Fruit fly (Drosophila melanogaster) whole organism, adult: ENCODE measurements around the gene Mal-B1.

Experiments used
- CG11617 ChIP-seq: fragments of 200-800 bp; sonication (Bioruptor generic); optimal IDR thresholded peaks from 2 replicates; lab custom pipeline; 2017; ENCODE audit warnings: mild to moderate bottlenecking, missing biosample characterization, missing genetic modification reagents, missing genetic modification characterization
- CG12768 ChIP-seq: fragments of 200-800 bp; sonication (Bioruptor generic); optimal IDR thresholded peaks from 2 replicates; lab custom pipeline; 2017; ENCODE audit warnings: missing biosample characterization, missing genetic modification characterization, mild to moderate bottlenecking, moderate library complexity, missing genetic modification reagents
- CG14711 ChIP-seq: fragments of 200-800 bp; sonication (Bioruptor generic); optimal IDR thresholded peaks from 2 replicates; lab custom pipeline; 2018; ENCODE audit warnings: missing biosample characterization, mild to moderate bottlenecking, missing genetic modification characterization, moderate library complexity
- CG1620 ChIP-seq: fragments of 200-800 bp; sonication (Bioruptor generic); optimal IDR thresholded peaks from 2 replicates; lab custom pipeline; 2016; ENCODE audit warnings: missing biosample characterization, missing genetic modification characterization
- CG33017 ChIP-seq: fragments of 200-800 bp; sonication (Bioruptor generic); optimal IDR thresholded peaks from 2 replicates; lab custom pipeline; 2018; ENCODE audit warnings: missing biosample characterization, mild to moderate bottlenecking, missing genetic modification characterization, moderate library complexity
- CG5204 ChIP-seq: fragments of 200-800 bp; sonication (Bioruptor generic); optimal IDR thresholded peaks from 2 replicates; lab custom pipeline; 2016; ENCODE audit warnings: missing biosample characterization, missing genetic modification characterization
- CG7045 ChIP-seq: fragments of 200-800 bp; sonication (Bioruptor generic); optimal IDR thresholded peaks from 2 replicates; lab custom pipeline; 2017; ENCODE audit warnings: missing biosample characterization, mild to moderate bottlenecking, missing genetic modification characterization
- CG7101 ChIP-seq: fragments of 200-800 bp; sonication (Bioruptor generic); optimal IDR thresholded peaks from 2 replicates; lab custom pipeline; 2018; ENCODE audit warnings: missing biosample characterization, mild to moderate bottlenecking, missing genetic modification characterization, moderate library complexity
- Clk ChIP-seq: fragments of 200-800 bp; sonication (Bioruptor generic); optimal IDR thresholded peaks from 2 replicates; lab custom pipeline; 2017; ENCODE audit warnings: missing biosample characterization, missing genetic modification characterization
- Crg-1 ChIP-seq: fragments of 200-800 bp; sonication (Bioruptor generic); optimal IDR thresholded peaks from 2 replicates; lab custom pipeline; 2016; ENCODE audit warnings: missing biosample characterization, missing genetic modification characterization
- Hr96 ChIP-seq: fragments of 200-800 bp; sonication (Bioruptor generic); optimal IDR thresholded peaks from 2 replicates; lab custom pipeline; 2016; ENCODE audit warnings: missing biosample characterization, missing genetic modification characterization
- Mnt ChIP-seq: fragments of 200-800 bp; sonication (Bioruptor generic); optimal IDR thresholded peaks from 2 replicates; lab custom pipeline; 2016; ENCODE audit warnings: missing biosample characterization, mild to moderate bottlenecking, missing genetic modification characterization
- bab1 ChIP-seq: fragments of 200-800 bp; sonication (Bioruptor generic); optimal IDR thresholded peaks from 3 replicates; lab custom pipeline; 2019; ENCODE audit warnings: missing biosample characterization, mild to moderate bottlenecking, missing genetic modification characterization, moderate library complexity
- cic ChIP-seq: fragments of 200-800 bp; sonication (Bioruptor generic); optimal IDR thresholded peaks from 2 replicates; lab custom pipeline; 2017; ENCODE audit warnings: missing biosample characterization, mild to moderate bottlenecking, missing genetic modification characterization, moderate library complexity
- cnc ChIP-seq, 2 experiments: fragments of >200 bp; optimal IDR thresholded peaks; 2 replicates each; lab custom pipeline; 2017
- kay ChIP-seq: fragments of 200-800 bp; sonication (Bioruptor generic); peaks from one replicate; lab custom pipeline; 2016; ENCODE audit warnings: missing biosample characterization, missing genetic modification characterization, borderline replicate concordance
- ovo ChIP-seq: fragments of 200-800 bp; sonication (Bioruptor generic); optimal IDR thresholded peaks from 2 replicates; lab custom pipeline; 2016; ENCODE audit warnings: missing biosample characterization, missing genetic modification characterization
- pad ChIP-seq: fragments of 200-800 bp; sonication (Bioruptor generic); optimal IDR thresholded peaks from 3 replicates; lab custom pipeline; 2017; ENCODE audit warnings: missing biosample characterization, missing genetic modification characterization, mild to moderate bottlenecking, moderate library complexity, missing genetic modification reagents
- tj ChIP-seq: fragments of 200-800 bp; sonication (Bioruptor generic); optimal IDR thresholded peaks from 3 replicates; lab custom pipeline; 2017; ENCODE audit warnings: missing biosample characterization, mild to moderate bottlenecking, missing genetic modification characterization, moderate library complexity
- toe ChIP-seq: fragments of 200-800 bp; sonication (Bioruptor generic); optimal IDR thresholded peaks from 2 replicates; lab custom pipeline; 2016; ENCODE audit warnings: missing biosample characterization, missing genetic modification characterization

Mal-B1 gene

DNA sequence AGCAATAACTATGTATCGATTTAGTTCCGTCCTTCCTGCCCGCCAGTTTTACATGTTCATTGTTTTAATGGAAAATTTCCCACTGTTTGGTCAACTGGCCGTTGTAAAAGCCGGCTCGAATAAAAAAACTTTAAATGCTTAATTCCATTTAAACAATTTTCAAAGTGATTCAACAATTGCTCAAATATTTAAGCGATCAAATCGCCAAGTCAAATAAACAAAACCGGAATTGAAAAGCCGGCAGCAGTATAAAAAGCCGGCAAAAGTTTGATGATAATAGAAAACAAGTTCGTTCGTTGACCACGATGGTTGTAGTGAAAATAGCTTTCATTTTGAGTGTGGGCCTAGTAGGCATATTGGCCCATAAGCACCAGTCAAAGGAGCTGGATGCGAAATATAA is at the start of gene Mal-B1:
TSS of gene Mal-B1 (plus strand) at position 301 of the 400 bp plus-strand sequence.
- TF ChIP-seq CG33017 (tag; lab: Kevin White, UChicago) = no peak
- no peak for TF ChIP-seq pad (GFP tag; lab: Kevin White, UChicago)
- no peak for TF ChIP-seq cnc (optimal IDR thresholded peaks at IDR 0.05; lab: Kevin White, UChicago)
- TF ChIP-seq CG1620 (GFP tag; lab: Kevin White, UChicago) = no peak
- no peak for TF ChIP-seq Mnt (GFP tag; lab: Kevin White, UChicago)
- no peak for TF ChIP-seq CG5204 (GFP tag; lab: Kevin White, UChicago)
- no peak for TF ChIP-seq bab1
- no peak for TF ChIP-seq Crg-1 (GFP tag; lab: Kevin White, UChicago)

DNA sequence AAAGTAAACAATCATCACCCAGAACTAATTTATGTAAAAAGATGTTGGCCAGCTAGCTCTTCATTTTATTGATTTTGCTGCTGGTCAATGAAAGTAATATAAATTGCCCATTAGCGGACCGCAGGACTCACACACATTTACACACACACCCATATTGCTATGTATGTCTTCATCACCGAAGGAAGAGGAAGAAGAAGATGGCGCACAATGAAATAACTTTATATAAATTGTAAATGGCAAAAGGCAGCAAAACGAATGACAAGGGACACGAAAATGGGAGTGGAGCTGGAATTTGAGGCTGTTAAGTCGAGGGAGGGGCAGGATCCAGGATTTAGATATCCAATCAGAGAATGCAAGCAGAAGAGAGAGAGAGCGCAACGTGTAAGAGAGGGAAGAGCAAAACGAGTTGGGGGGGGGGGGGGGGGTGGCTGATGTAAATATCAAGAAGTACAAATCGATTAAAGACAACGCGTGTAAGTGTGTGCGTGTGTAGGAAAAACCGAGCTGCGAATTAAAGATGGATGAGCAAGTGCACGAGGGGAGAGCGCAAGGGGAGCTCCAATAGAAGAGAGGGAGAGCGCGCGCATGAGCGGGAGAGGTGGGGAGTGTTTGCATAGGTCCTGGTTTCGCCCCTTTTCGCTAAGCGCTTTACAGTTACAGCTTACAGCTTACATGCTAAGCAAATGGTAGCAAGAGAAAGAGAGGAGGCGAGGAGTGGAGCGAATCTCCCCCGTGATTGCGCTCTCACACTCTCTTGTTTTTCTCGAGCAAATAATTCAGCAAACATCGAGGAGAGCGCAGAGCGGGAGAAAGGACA is 42.6 kb upstream of the Mal-B1 start:
- TF ChIP-seq Clk (GFP tag; lab: Kevin White, UChicago) (no peak), pad (GFP tag; lab: Kevin White, UChicago) (peak; percentile 93)

DNA sequence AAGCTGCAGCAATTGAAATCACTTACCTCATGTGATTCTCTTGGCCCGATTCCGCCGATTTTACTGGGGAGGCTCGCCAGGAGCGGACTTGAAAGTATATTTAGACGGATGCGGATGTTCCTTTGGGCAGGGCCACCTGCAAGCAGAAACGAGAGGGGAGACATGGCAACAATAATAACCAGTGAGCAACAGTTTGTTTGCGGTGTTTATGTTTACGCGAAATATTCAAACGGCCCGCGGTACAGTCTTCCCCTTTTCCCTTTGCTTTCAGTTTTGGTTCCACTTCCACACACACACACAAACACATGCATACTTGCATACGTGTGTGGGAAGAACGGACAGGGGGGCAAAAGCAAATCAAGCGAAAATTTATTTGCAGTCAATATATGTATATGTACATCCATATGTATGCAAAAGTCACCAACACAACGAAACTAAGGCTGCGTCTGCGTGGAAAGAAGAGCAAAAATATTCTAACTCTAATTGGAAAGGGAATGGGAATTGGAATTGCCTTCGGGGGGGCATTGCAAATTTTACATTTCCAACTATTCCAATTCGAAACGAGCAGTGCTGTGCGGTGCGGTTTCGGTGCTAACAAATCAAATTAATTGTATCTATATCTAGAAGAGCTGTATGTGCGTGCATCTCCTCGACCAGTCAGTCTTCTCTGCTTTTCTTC is 40.9 kb upstream of the Mal-B1 start:
- TF ChIP-seq Clk (GFP tag; lab: Kevin White, UChicago) (peak; percentile 14), cic (GFP tag; lab: Kevin White, UChicago) (no peak), cnc (optimal IDR thresholded peaks at IDR 0.05; lab: Kevin White, UChicago) (no peak), CG5204 (GFP tag; lab: Kevin White, UChicago) (peak; percentile 38), Mnt (GFP tag; lab: Kevin White, UChicago) (no peak), CG7101 (tag; lab: Kevin White, UChicago) (no peak), CG7045 (no peak), bab1 (no peak), tj (GFP tag; lab: Kevin White, UChicago) (no peak), pad (GFP tag; lab: Kevin White, UChicago) (peak; percentile 81), toe (no peak), Hr96 (GFP tag; lab: Kevin White, UChicago) (no peak), ovo (GFP tag; lab: Kevin White, UChicago) (no peak), CG14711 (tag; lab: Kevin White, UChicago) (no peak), Crg-1 (GFP tag; lab: Kevin White, UChicago) (no peak), kay (no peak)

DNA sequence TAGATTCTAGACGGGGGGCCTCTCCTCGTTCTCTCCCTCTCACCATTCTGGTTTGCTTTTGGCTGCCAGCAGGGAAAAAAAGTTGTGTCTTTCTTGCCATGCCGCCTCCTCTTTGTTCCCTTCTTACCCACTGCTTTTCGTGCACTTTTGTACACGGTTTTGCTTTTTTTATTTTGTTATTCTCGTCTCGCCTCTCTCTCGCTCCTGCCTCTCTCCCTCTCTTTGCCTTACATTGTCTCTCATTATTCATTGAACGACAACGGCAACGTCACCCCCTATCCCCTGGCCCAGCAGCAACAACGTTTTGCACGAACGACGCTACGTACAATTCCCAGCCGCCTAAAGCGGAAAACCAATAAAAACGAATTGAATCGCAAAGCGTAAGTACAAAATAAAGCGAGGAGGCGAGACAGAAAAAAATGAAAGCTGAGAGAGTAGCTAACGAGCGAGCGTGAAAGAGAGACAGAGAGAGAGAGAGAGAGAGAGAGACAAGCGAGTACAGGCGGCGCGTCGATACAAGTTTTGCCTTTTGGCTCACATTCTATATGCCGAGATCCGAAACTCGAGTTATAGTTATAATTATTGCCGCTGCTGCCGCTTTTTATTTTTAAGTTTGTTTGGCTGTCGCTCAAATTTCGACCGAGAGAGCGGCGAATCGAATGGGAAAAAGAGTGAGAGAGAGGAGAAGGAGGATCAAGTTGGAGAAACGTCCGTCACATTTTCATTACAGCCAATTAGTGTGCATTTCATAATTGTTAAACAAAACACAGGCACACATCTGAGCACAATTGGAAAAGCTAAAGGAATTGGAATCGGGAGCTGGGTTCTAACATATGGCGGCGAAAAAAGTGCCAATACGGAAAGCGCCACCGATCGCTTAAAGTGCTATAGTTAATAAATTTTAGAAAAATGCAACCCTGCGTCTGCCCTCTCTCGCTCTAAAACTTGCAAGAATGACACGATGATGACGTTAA is 40.0 kb upstream of the Mal-B1 start:
- TF ChIP-seq CG12768 = peak; percentile 84
- peak; percentile 30 for TF ChIP-seq CG7101 (tag; lab: Kevin White, UChicago)
- TF ChIP-seq tj (GFP tag; lab: Kevin White, UChicago) = peak; percentile 54
- TF ChIP-seq cic (GFP tag; lab: Kevin White, UChicago) = peak; percentile 93
- peak; percentile 17 for TF ChIP-seq pad (GFP tag; lab: Kevin White, UChicago)
- TF ChIP-seq CG5204 (GFP tag; lab: Kevin White, UChicago) = no peak
- no peak for TF ChIP-seq kay
- TF ChIP-seq CG14711 (tag; lab: Kevin White, UChicago) = peak; percentile 28
- TF ChIP-seq Mnt (GFP tag; lab: Kevin White, UChicago) = peak; percentile 78
- peak; percentile 41 for TF ChIP-seq bab1
- TF ChIP-seq CG7045 = peak; percentile 55
- TF ChIP-seq toe = peak; percentile 23
- peak; percentile 9 for TF ChIP-seq CG11617 (GFP tag; lab: Kevin White, UChicago)
- no peak for TF ChIP-seq ovo (GFP tag; lab: Kevin White, UChicago)
- no peak for TF ChIP-seq cnc (optimal IDR thresholded peaks at IDR 0.05; lab: Kevin White, UChicago)
- no peak for TF ChIP-seq Crg-1 (GFP tag; lab: Kevin White, UChicago)
- peak; percentile 66 for TF ChIP-seq Hr96 (GFP tag; lab: Kevin White, UChicago)
- TF ChIP-seq CG33017 (tag; lab: Kevin White, UChicago) = peak; percentile 69
- TF ChIP-seq Clk (GFP tag; lab: Kevin White, UChicago) = peak; percentile 17
- no peak for TF ChIP-seq CG1620 (GFP tag; lab: Kevin White, UChicago)

DNA sequence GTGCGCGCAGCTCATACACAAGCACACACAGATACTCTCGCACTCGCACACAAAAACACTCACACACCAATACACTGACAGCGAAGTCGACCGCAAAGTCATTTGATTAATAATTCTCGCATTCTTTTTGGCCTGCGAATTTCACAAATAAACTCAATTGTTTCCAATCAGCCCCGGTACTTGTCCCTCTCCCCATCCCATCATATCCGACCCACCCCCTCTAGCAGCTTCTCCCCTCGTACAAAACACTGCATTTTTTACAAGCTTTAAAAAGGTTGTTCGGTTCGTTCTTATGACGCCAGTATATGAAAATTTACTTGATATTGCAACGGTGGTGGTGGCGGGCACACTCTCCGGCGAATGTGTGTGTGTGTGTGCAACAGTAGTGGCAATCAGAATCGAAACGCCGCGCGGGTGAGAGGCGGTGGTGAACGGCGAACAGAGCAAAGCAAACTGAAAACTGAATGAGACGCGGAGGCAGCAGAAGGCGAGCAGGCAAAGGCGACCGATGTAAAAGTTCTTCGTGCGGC is 39.3 kb upstream of the Mal-B1 start:
- peak; percentile 23 for TF ChIP-seq CG11617 (GFP tag; lab: Kevin White, UChicago)
- peak; percentile 49 for TF ChIP-seq ovo (GFP tag; lab: Kevin White, UChicago)
- peak; percentile 15 for TF ChIP-seq CG33017 (tag; lab: Kevin White, UChicago)
- no peak for TF ChIP-seq CG7045
- peak; percentile 96 for TF ChIP-seq cic (GFP tag; lab: Kevin White, UChicago)
- TF ChIP-seq cnc (optimal IDR thresholded peaks at IDR 0.05; lab: Kevin White, UChicago) = no peak
- TF ChIP-seq Hr96 (GFP tag; lab: Kevin White, UChicago) = peak; percentile 43
- TF ChIP-seq CG5204 (GFP tag; lab: Kevin White, UChicago) = no peak
- peak; percentile 35 for TF ChIP-seq Clk (GFP tag; lab: Kevin White, UChicago)
- peak; percentile 22 for TF ChIP-seq bab1
- peak; percentile 49 for TF ChIP-seq CG12768
- TF ChIP-seq pad (GFP tag; lab: Kevin White, UChicago) = peak; percentile 62
- TF ChIP-seq toe = no peak
- no peak for TF ChIP-seq Crg-1 (GFP tag; lab: Kevin White, UChicago)
- peak; percentile 15 for TF ChIP-seq kay
- peak; percentile 28 for TF ChIP-seq CG7101 (tag; lab: Kevin White, UChicago)
- peak; percentile 5 for TF ChIP-seq CG14711 (tag; lab: Kevin White, UChicago)
- TF ChIP-seq CG1620 (GFP tag; lab: Kevin White, UChicago) = no peak
- TF ChIP-seq Mnt (GFP tag; lab: Kevin White, UChicago) = peak; percentile 56
- peak; percentile 44 for TF ChIP-seq tj (GFP tag; lab: Kevin White, UChicago)
